Worm (Caenorhabditis elegans) whole organism, L1 larva: ENCODE results near the gene bath-20.
"Not testable (repeated sequence)": the region's sequence is repeated elsewhere in the genome, so short reads cannot be mapped to it uniquely, and the experiment has no call there.

ENCODE experiments used
- alr-1 ChIP-seq: fragments of 200-800 bp; sonication (Bioruptor generic); optimal IDR thresholded peaks from 2 replicates; lab custom pipeline; 2018; ENCODE audit warnings: borderline replicate concordance, mild to moderate bottlenecking, missing genetic modification characterization, missing compliant biosample characterization
- ama-1 ChIP-seq: fragments of 150-350 bp; optimal IDR thresholded peaks from 2 replicates; lab custom pipeline; 2014
- egl-13 ChIP-seq: sonication (generic microtip); optimal IDR thresholded peaks from 2 replicates; lab custom pipeline; 2016; ENCODE audit warnings: missing genotype, missing genetic modification reagents, missing genetic modification characterization, missing compliant biosample characterization
- fkh-10 ChIP-seq: sonication (generic microtip); optimal IDR thresholded peaks from 2 replicates; lab custom pipeline; 2017; ENCODE audit warnings: missing biosample characterization, missing genetic modification reagents, missing genetic modification characterization
- lin-39 ChIP-seq: fragments of 150-350 bp; optimal IDR thresholded peaks from 2 replicates; lab custom pipeline; 2014; ENCODE audit warnings: missing biosample characterization, missing genetic modification reagents, missing genetic modification characterization
- mep-1 ChIP-seq: fragments of 150-350 bp; optimal IDR thresholded peaks from 2 replicates; lab custom pipeline; 2014; ENCODE audit warnings: missing biosample characterization, missing genetic modification characterization
- nhr-12 ChIP-seq: sonication (generic microtip); optimal IDR thresholded peaks from 2 replicates; lab custom pipeline; 2017; ENCODE audit warnings: missing biosample characterization, missing genetic modification characterization
- nhr-76 ChIP-seq: sonication (generic microtip); optimal IDR thresholded peaks from 2 replicates; lab custom pipeline; 2017; ENCODE audit warnings: missing biosample characterization, missing genetic modification characterization
- nhr-84 ChIP-seq: sonication (generic microtip); optimal IDR thresholded peaks from 2 replicates; lab custom pipeline; 2017; ENCODE audit warnings: missing biosample characterization, missing genetic modification characterization
- pqm-1 ChIP-seq: sonication (generic microtip); optimal IDR thresholded peaks from 3 replicates; lab custom pipeline; 2017; ENCODE audit warnings: missing biosample characterization, missing genetic modification characterization
- sox-4 ChIP-seq: sonication (generic microtip); optimal IDR thresholded peaks from 2 replicates; lab custom pipeline; 2016; ENCODE audit warnings: missing genetic modification characterization, missing compliant biosample characterization
- unc-98 ChIP-seq: fragments of 200-800 bp; sonication (Bioruptor generic); IDR thresholded peaks from 2 replicates; pipeline ENCODE4 v1.3.6; 2022; ENCODE audit warnings: missing genetic modification characterization, missing compliant biosample characterization
- zip-4 ChIP-seq: fragments of 200-800 bp; sonication (Bioruptor generic); optimal IDR thresholded peaks from 2 replicates; lab custom pipeline; 2018; ENCODE audit warnings: mild to moderate bottlenecking, missing genetic modification characterization, moderate library complexity, missing compliant biosample characterization
- ztf-4 ChIP-seq: fragments of 150-350 bp; optimal IDR thresholded peaks from 2 replicates; lab custom pipeline; 2014; ENCODE audit warnings: missing biosample characterization, missing genetic modification characterization

ce11 chrII:2023514-2023913, 18.8 kb downstream of the bath-20 start, which contains the start of gene cya-2:
- not testable (repeated sequence) for TF ChIP-seq nhr-84 (tag; lab: Kevin White, UChicago); unc-98 (GFP tag; lab: Robert Waterston, UW); fkh-10 (GFP tag; lab: Kevin White, UChicago); sox-4 (tag; lab: Kevin White, UChicago); egl-13 (tag; lab: Kevin White, UChicago); nhr-76 (tag; lab: Kevin White, UChicago); ama-1 (lab: Kevin White, UChicago); nhr-12 (tag; lab: Kevin White, UChicago); zip-4 (GFP tag; lab: Kevin White, UChicago); pqm-1 (tag; lab: Kevin White, UChicago); ztf-4 (tag; lab: Kevin White, UChicago); mep-1 (tag; lab: Kevin White, UChicago); lin-39 (tag; lab: Kevin White, UChicago); alr-1
